Fruit fly (Drosophila melanogaster): ENCODE measurements around the gene CG12065.

CG12065 gene

dm6 chrX:8573744-8574484, at the start of gene CG12065 (continued):
- TF ChIP-seq CG30403 (GFP tag; optimal IDR thresholded peaks at IDR 0.05) (peak; percentile 13), GATAe (GFP tag; conservative IDR thresholded peaks at IDR 0.05) (no peak), Antp (GFP tag; optimal IDR thresholded peaks at IDR 0.05) (no peak), peb (GFP tag; IDR thresholded peaks at IDR 0.05) (no peak), lilli (GFP tag; optimal IDR thresholded peaks at IDR 0.05) (no peak), Meics (GFP tag; optimal IDR thresholded peaks at IDR 0.05) (peak; percentile 96), CG2712 (tag; optimal IDR thresholded peaks at IDR 0.05) (peak; percentile 39), pb (GFP tag; optimal IDR thresholded peaks at IDR 0.05) (no peak), CG5180 (GFP tag; optimal IDR thresholded peaks at IDR 0.05) (peak; percentile 42), ftz-f1 (GFP tag; optimal IDR thresholded peaks at IDR 0.05) (no peak), HLH3B (GFP tag; IDR thresholded peaks at IDR 0.05) (no peak), zen2 (GFP tag; IDR thresholded peaks at IDR 0.05; ENCODE audit: partially characterized antibody) (no peak), CG8281 (tag; optimal IDR thresholded peaks at IDR 0.05) (no peak), CkIIα-i1 (GFP tag; IDR thresholded peaks at IDR 0.05) (no peak), NK7.1 (GFP tag; optimal IDR thresholded peaks at IDR 0.05) (no peak), sna (GFP tag; IDR thresholded peaks at IDR 0.05; ENCODE audit: partially characterized antibody) (no peak), Med (GFP tag) (peak; percentile 80), CG33557 (GFP tag; optimal IDR thresholded peaks at IDR 0.05) (peak; percentile 76), ato (GFP tag; IDR thresholded peaks at IDR 0.05; ENCODE audit: partially characterized antibody) (peak; percentile 63), Nf-YC (tag; optimal IDR thresholded peaks at IDR 0.05) (peak; percentile 67), CG16815 (GFP tag; optimal IDR thresholded peaks at IDR 0.05) (no peak), Fer2 (tag; optimal IDR thresholded peaks at IDR 0.05) (peak; percentile 37), jing (GFP tag; optimal IDR thresholded peaks at IDR 0.05) (no peak), zfh1 (GFP tag; IDR thresholded peaks at IDR 0.05) (no peak), Dref (GFP tag; IDR thresholded peaks at IDR 0.05) (0 out of 2 replicates have a peak, but pooled peaks have one; percentile 28), tx (GFP tag; optimal IDR thresholded peaks at IDR 0.05) (no peak), pfk (GFP tag; optimal IDR thresholded peaks at IDR 0.05) (peak; percentile 41), z (GFP tag; IDR thresholded peaks at IDR 0.05) (no peak), Hr78 (GFP tag; optimal IDR thresholded peaks at IDR 0.05) (no peak), sd (tag; optimal IDR thresholded peaks at IDR 0.05) (peak; percentile 74), slbo (GFP tag; IDR thresholded peaks at IDR 0.05) (0 out of 2 replicates have a peak, but pooled peaks have one; percentile 3), pros (GFP tag; optimal IDR thresholded peaks at IDR 0.05) (no peak), Mes4 (GFP tag; optimal IDR thresholded peaks at IDR 0.05) (no peak), sc (optimal IDR thresholded peaks at IDR 0.05) (no peak), sc (GFP tag; optimal IDR thresholded peaks at IDR 0.05) (no peak), CG12219 (GFP tag; optimal IDR thresholded peaks at IDR 0.05) (no peak), Doc3 (GFP tag; IDR thresholded peaks at IDR 0.05; ENCODE audit: partially characterized antibody) (no peak), fd64A (GFP tag; optimal IDR thresholded peaks at IDR 0.05) (peak; percentile 80), CG18262 (tag; optimal IDR thresholded peaks at IDR 0.05) (peak; percentile 7), Atf3 (GFP tag; optimal IDR thresholded peaks at IDR 0.05) (no peak), sima (GFP tag; optimal IDR thresholded peaks at IDR 0.05) (no peak), pum (GFP tag; optimal IDR thresholded peaks at IDR 0.05) (no peak), sr (GFP tag; IDR thresholded peaks at IDR 0.05) (peak; percentile 16; the same call in 1 of the 3 replicates), lab (GFP tag; optimal IDR thresholded peaks at IDR 0.05) (peak; percentile 45), scrt (GFP tag; optimal IDR thresholded peaks at IDR 0.05) (peak; percentile 57), Sry-δ (GFP tag; optimal IDR thresholded peaks at IDR 0.05) (no peak), HHEX (GFP tag; optimal IDR thresholded peaks at IDR 0.05) (peak; percentile 39), slou (GFP tag; optimal IDR thresholded peaks at IDR 0.05) (no peak), ro (GFP tag; IDR thresholded peaks at IDR 0.05) (no peak)

Data from whole organism, embryonic.